Fruit fly (Drosophila melanogaster) whole organism, pupa: ENCODE results near the gene kay.
A peak's percentile ranks its signal among the peaks of the same experiment; 100 is the strongest.

Experiments used
- CG10348 ChIP-seq: fragments of 200-800 bp; sonication (Bioruptor generic); IDR thresholded peaks from 2 replicates; pipeline ENCODE4 v1.3.6; 2022; ENCODE audit warnings: missing biosample characterization, missing genetic modification characterization
- CG12605 ChIP-seq: fragments of 200-800 bp; sonication (Bioruptor generic); IDR thresholded peaks from 2 replicates; pipeline ENCODE4 v1.3.6; 2022; ENCODE audit warnings: missing biosample characterization, missing genetic modification characterization
- CG13204 ChIP-seq: fragments of 200-800 bp; sonication (Bioruptor generic); optimal IDR thresholded peaks from 2 replicates; lab custom pipeline; 2018; ENCODE audit warnings: missing biosample characterization, mild to moderate bottlenecking, missing genetic modification characterization, moderate library complexity
- CG14655 ChIP-seq: fragments of 200-800 bp; sonication (Bioruptor generic); optimal IDR thresholded peaks from 3 replicates; lab custom pipeline; 2017; ENCODE audit warnings: mild to moderate bottlenecking, missing biosample characterization, missing genetic modification reagents, missing genetic modification characterization
- CG15710 ChIP-seq: fragments of 200-800 bp; sonication (Bioruptor generic); optimal IDR thresholded peaks from 2 replicates; lab custom pipeline; 2018; ENCODE audit warnings: missing biosample characterization, mild to moderate bottlenecking, missing genetic modification characterization, moderate library complexity
- CG17806 ChIP-seq: fragments of 200-800 bp; sonication (Bioruptor generic); optimal IDR thresholded peaks from 2 replicates; lab custom pipeline; 2018; ENCODE audit warnings: missing biosample characterization, mild to moderate bottlenecking, missing genetic modification characterization, moderate library complexity
- CG32121 ChIP-seq: fragments of 200-800 bp; sonication (Bioruptor generic); IDR thresholded peaks from 2 replicates; pipeline ENCODE4 v1.3.6; 2022; ENCODE audit warnings: missing biosample characterization, missing genetic modification characterization
- CG34367 ChIP-seq: fragments of 200-800 bp; sonication (Bioruptor generic); optimal IDR thresholded peaks from 2 replicates; lab custom pipeline; 2018; ENCODE audit warnings: missing biosample characterization, mild to moderate bottlenecking, missing genetic modification characterization
- CG4496 ChIP-seq: fragments of 200-800 bp; sonication (Bioruptor generic); IDR thresholded peaks from 3 replicates; pipeline ENCODE4 v1.3.6; 2022; ENCODE audit warnings: missing biosample characterization, missing genetic modification characterization
- CG8159 ChIP-seq: fragments of 200-800 bp; sonication (Bioruptor generic); optimal IDR thresholded peaks from 3 replicates; lab custom pipeline; 2018; ENCODE audit warnings: missing biosample characterization, mild to moderate bottlenecking, missing genetic modification characterization, moderate library complexity
- CG8301 ChIP-seq: fragments of 200-800 bp; sonication (Bioruptor generic); optimal IDR thresholded peaks from 2 replicates; lab custom pipeline; 2018; ENCODE audit warnings: missing biosample characterization, mild to moderate bottlenecking, missing genetic modification characterization
- CG9948 ChIP-seq: fragments of 200-800 bp; sonication (Bioruptor generic); optimal IDR thresholded peaks from 2 replicates; lab custom pipeline; 2018; ENCODE audit warnings: missing biosample characterization, mild to moderate bottlenecking, missing genetic modification characterization, moderate library complexity
- EcR ChIP-seq: fragments of 200-800 bp; sonication (Bioruptor generic); optimal IDR thresholded peaks from 3 replicates; lab custom pipeline; 2019; ENCODE audit warnings: missing biosample characterization, missing genetic modification characterization, mild to moderate bottlenecking, moderate library complexity, missing genetic modification reagents
- Ets98B ChIP-seq: fragments of 200-800 bp; sonication (Bioruptor generic); IDR thresholded peaks from 2 replicates; pipeline ENCODE4 v1.3.6; 2022; ENCODE audit warnings: missing biosample characterization, missing genetic modification characterization
- Pif1A ChIP-seq: fragments of 200-800 bp; sonication (Bioruptor generic); optimal IDR thresholded peaks from 3 replicates; lab custom pipeline; 2016; ENCODE audit warnings: missing biosample characterization, missing genetic modification characterization
- Pif1B ChIP-seq: fragments of 200-800 bp; sonication (Bioruptor generic); optimal IDR thresholded peaks from 3 replicates; lab custom pipeline; 2016; ENCODE audit warnings: missing biosample characterization, missing genetic modification characterization
- Snoo ChIP-seq: fragments of 200-800 bp; sonication (Bioruptor generic); optimal IDR thresholded peaks from 3 replicates; lab custom pipeline; 2017; ENCODE audit warnings: missing biosample characterization, mild to moderate bottlenecking, missing genetic modification characterization, inconsistent platforms
- fd96Ca ChIP-seq: fragments of 200-800 bp; sonication (Bioruptor generic); IDR thresholded peaks from 3 replicates; pipeline ENCODE4 v1.3.6; 2022; ENCODE audit warnings: missing biosample characterization, missing genetic modification characterization
- gl ChIP-seq: fragments of 200-800 bp; sonication (Bioruptor generic); optimal IDR thresholded peaks from 2 replicates; lab custom pipeline; 2018; ENCODE audit warnings: missing biosample characterization, mild to moderate bottlenecking, missing genetic modification characterization

kay gene

DNA sequence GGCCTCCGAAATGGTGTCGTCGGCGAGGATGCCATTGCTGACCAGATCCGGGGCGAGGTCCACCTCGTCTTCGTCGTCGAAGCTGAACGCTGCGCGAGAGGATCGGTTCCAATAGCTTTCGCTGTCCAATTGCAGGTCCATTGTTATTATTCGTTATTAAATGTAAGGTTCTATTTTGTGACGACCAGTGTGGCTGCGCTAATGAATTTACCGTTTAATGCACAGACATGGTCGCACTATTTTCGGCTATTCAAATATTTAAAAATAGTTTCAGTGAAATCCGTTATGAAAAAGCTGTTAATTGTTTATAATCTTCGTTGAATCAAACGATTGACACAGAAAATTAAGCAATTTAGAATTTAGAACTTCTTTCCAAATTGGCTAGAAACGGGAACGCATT, 50.5 kb downstream of the kay start, which contains the start of gene Vps16B:
TSS of gene Vps16B (minus strand) at position 186 of the 400 bp plus-strand sequence.
- TF ChIP-seq gl (tag; lab: Kevin White, UChicago) (no peak), CG15710 (no peak), CG8301 (tag; lab: Kevin White, UChicago) (no peak), CG14655 (GFP tag; lab: Kevin White, UChicago) (no peak), CG9948 (tag; lab: Kevin White, UChicago) (no peak)

- TF ChIP-seq CG9948 (tag; lab: Kevin White, UChicago) (no peak), CG34367 (tag; lab: Kevin White, UChicago) (no peak), CG32121 (GFP tag; lab: Robert Waterston, UW) (no peak), Snoo (tag; lab: Kevin White, UChicago) (no peak)
- TF ChIP-seq, all 21 proteins: peak for 0
Observed at dm6 chr3R:29817664-29818063, 51.9 kb downstream of the kay start, which contains the start of gene CG7829. Gene CG7829, minus strand, starts transcription at chr3R:29817764.

dm6 chr3R:29818434-29819268, 52.9 kb downstream of the kay start, which contains the start of gene neo:
Gene neo, plus strand, starts transcription at chr3R:29819131.
- peak; percentile 87 for TF ChIP-seq EcR
- TF ChIP-seq CG14655 (GFP tag; lab: Kevin White, UChicago): no peak

DNA sequence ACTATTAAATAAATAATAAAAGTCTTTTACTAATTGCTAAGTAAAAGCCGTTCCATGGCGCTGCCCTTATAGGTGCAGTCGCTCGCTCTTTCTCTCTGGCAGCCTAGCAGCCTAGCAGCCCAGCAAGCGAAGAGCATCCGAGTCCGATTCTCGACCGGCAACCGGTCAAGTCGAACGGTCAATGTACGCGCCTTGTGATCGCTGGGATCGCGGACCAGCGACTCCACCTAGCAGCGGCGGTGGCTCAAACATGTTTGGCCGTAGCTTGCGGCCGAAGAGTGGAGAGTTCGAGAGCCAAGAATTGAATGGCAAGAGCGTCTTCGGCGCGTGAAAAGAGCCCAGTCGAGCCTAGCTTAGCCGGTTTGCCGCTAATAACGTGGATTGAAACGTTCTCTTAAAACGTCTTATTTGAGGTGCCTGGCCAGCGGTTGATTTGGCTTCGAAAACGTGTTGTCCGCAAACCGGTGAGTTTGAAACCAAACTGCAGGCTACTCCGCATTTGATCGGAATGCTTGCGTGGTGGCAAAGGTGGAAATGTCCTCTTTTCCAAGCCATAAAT, 63.5 kb downstream of the kay start:
- TF ChIP-seq CG15710 (no peak), EcR (peak; percentile 95), Ets98B (GFP tag; lab: Robert Waterston, UW) (0 out of 2 replicates have a peak, but pooled peaks have one; percentile 20), CG17806 (tag; lab: Kevin White, UChicago) (no peak), Pif1B (GFP tag; lab: Kevin White, UChicago) (peak; percentile 5), CG13204 (GFP tag; lab: Kevin White, UChicago) (peak; percentile 43), fd96Ca (GFP tag; lab: Robert Waterston, UW) (0 out of 3 replicates have a peak, but pooled peaks have one; percentile 5)

DNA sequence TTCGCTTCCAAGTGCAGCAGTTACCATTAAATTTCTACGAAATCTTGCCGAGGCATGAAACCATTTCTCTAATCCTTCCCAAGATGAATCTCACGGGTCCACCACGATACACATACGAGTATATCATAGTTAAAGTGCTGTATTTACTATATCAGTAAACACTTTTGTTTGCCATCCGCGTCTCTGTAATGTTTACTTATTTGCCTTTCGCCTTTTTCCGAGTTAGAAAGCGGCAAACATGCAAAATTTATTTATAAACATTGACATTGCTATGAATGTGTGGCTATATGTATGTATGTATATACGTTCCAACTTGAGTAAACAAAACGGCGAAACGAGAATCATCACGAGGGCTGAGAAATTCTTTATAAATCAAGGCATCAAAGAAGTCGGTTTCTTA, 65.1 kb downstream of the kay start:
- TF ChIP-seq CG14655 (GFP tag; lab: Kevin White, UChicago) (peak; percentile 6), CG32121 (GFP tag; lab: Robert Waterston, UW) (no peak), Snoo (tag; lab: Kevin White, UChicago) (no peak), CG12605 (GFP tag; lab: Robert Waterston, UW) (no peak)

DNA sequence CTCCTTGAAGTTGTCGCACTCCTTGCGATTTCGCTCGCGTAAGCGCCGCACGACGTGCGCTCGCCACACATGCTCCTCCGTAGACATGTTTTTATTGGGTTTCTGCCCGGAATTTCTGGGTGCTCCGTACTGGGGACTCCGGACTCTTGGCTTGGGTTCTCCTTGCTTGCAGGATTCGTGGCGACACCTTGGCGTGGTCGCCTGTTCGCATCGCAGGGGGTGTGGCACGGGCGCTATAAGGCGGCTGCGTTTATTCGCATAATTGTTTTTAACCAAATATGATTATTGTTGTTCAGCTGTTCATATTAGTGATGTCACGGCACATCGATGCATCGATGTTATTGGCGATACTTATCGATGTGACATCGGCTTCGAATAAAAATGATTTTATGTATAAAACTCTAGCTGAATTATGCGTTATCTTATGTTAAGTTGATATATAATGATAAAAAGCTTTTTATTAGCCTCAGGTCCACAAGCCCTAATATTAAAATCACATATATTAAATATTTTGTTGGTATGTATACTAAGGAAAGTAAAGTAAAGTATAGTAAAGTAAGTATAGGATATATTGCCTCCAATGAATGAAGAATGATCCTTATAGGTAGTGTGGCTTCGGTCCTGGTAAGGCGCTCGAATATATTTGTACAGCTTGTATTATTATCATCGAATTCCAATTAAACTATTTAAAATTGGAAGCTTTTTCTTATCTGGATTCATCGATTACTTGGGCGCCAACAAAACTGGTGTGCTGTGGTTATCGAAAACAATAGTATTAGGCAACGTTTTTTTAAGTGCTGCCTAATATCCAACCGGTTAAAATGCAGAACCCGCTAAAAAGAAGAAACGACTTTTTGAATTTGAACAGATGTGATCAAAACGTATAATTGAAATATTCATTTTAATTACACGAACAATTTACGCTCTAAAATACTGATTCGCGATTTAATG, 69.2 kb downstream of the kay start, which contains the start of gene Atg16:
TSS of gene Atg16 (minus strand) at position 343 of the 951 bp plus-strand sequence.
- TF ChIP-seq CG17806 (tag; lab: Kevin White, UChicago) (no peak), CG13204 (GFP tag; lab: Kevin White, UChicago) (no peak), fd96Ca (GFP tag; lab: Robert Waterston, UW) (no peak), CG4496 (no peak), CG8301 (tag; lab: Kevin White, UChicago) (no peak), CG15710 (no peak), CG9948 (tag; lab: Kevin White, UChicago) (no peak), Pif1A (GFP tag; lab: Kevin White, UChicago) (no peak), CG34367 (tag; lab: Kevin White, UChicago) (no peak)

dm6 chr3R:29835710-29836049, 69.9 kb downstream of the kay start, which contains the start of gene Prtl99C:
Gene Prtl99C, plus strand, starts transcription at chr3R:29835950.
- TF ChIP-seq fd96Ca (GFP tag; lab: Robert Waterston, UW) (no peak), CG8159 (tag; lab: Kevin White, UChicago) (no peak), CG10348 (GFP tag; lab: Robert Waterston, UW) (no peak), Pif1B (GFP tag; lab: Kevin White, UChicago) (no peak), CG14655 (GFP tag; lab: Kevin White, UChicago) (no peak), CG9948 (tag; lab: Kevin White, UChicago) (no peak), CG8301 (tag; lab: Kevin White, UChicago) (no peak), Pif1A (GFP tag; lab: Kevin White, UChicago) (no peak), CG17806 (tag; lab: Kevin White, UChicago) (no peak)
